Fruit fly (Drosophila melanogaster) whole organism, pupa: ENCODE data around the gene CalpB.

Experiments
- CG13204 ChIP-seq: fragments of 200-800 bp; sonication (Bioruptor generic); optimal IDR thresholded peaks from 2 replicates; lab custom pipeline; 2018; ENCODE audit warnings: missing biosample characterization, mild to moderate bottlenecking, missing genetic modification characterization, moderate library complexity
- CG14655 ChIP-seq: fragments of 200-800 bp; sonication (Bioruptor generic); optimal IDR thresholded peaks from 3 replicates; lab custom pipeline; 2017; ENCODE audit warnings: mild to moderate bottlenecking, missing biosample characterization, missing genetic modification reagents, missing genetic modification characterization
- CG15710 ChIP-seq: fragments of 200-800 bp; sonication (Bioruptor generic); optimal IDR thresholded peaks from 2 replicates; lab custom pipeline; 2018; ENCODE audit warnings: missing biosample characterization, mild to moderate bottlenecking, missing genetic modification characterization, moderate library complexity
- CG17806 ChIP-seq: fragments of 200-800 bp; sonication (Bioruptor generic); optimal IDR thresholded peaks from 2 replicates; lab custom pipeline; 2018; ENCODE audit warnings: missing biosample characterization, mild to moderate bottlenecking, missing genetic modification characterization, moderate library complexity
- CG32121 ChIP-seq: fragments of 200-800 bp; sonication (Bioruptor generic); IDR thresholded peaks from 2 replicates; pipeline ENCODE4 v1.3.6; 2022; ENCODE audit warnings: missing biosample characterization, missing genetic modification characterization
- CG34367 ChIP-seq: fragments of 200-800 bp; sonication (Bioruptor generic); optimal IDR thresholded peaks from 2 replicates; lab custom pipeline; 2018; ENCODE audit warnings: missing biosample characterization, mild to moderate bottlenecking, missing genetic modification characterization
- CG4496 ChIP-seq: fragments of 200-800 bp; sonication (Bioruptor generic); IDR thresholded peaks from 3 replicates; pipeline ENCODE4 v1.3.6; 2022; ENCODE audit warnings: missing biosample characterization, missing genetic modification characterization
- CG9948 ChIP-seq: fragments of 200-800 bp; sonication (Bioruptor generic); optimal IDR thresholded peaks from 2 replicates; lab custom pipeline; 2018; ENCODE audit warnings: missing biosample characterization, mild to moderate bottlenecking, missing genetic modification characterization, moderate library complexity
- D1 ChIP-seq: fragments of 200-800 bp; sonication (Bioruptor generic); optimal IDR thresholded peaks from 2 replicates; lab custom pipeline; 2018; ENCODE audit warnings: missing biosample characterization, mild to moderate bottlenecking, missing genetic modification characterization, moderate library complexity
- Ets98B ChIP-seq: fragments of 200-800 bp; sonication (Bioruptor generic); IDR thresholded peaks from 2 replicates; pipeline ENCODE4 v1.3.6; 2022; ENCODE audit warnings: missing biosample characterization, missing genetic modification characterization
- Pif1A ChIP-seq: fragments of 200-800 bp; sonication (Bioruptor generic); optimal IDR thresholded peaks from 3 replicates; lab custom pipeline; 2016; ENCODE audit warnings: missing biosample characterization, missing genetic modification characterization
- Pif1B ChIP-seq: fragments of 200-800 bp; sonication (Bioruptor generic); optimal IDR thresholded peaks from 3 replicates; lab custom pipeline; 2016; ENCODE audit warnings: missing biosample characterization, missing genetic modification characterization
- fd96Ca ChIP-seq: fragments of 200-800 bp; sonication (Bioruptor generic); IDR thresholded peaks from 3 replicates; pipeline ENCODE4 v1.3.6; 2022; ENCODE audit warnings: missing biosample characterization, missing genetic modification characterization

DNA sequence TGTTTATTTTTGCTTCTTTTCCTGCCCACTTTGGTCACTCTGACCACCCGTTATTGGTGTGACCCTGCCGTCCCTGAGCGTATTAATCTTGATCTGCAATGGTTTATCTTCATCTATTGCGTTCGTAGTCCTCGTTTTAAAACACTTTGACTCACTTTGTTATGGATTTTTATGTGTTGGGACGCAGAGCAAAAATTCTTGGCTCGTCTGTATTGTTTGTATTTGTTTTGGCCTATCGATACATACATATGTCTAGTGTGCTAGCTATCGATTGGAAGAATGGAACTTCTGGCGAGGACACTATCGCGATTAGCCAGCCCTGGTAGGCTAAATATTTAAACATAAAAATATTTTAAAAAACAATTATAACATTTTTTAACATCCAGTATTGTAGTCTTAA lies 28.9 kb upstream of the CalpB start, which contains the start of gene CG10809:
- TF ChIP-seq CG13204 (GFP tag; lab: Kevin White, UChicago) (no peak), Ets98B (no peak), CG15710 (tag; lab: Kevin White, UChicago) (peak; percentile 2), D1 (peak; percentile 19), Pif1B (no peak), CG14655 (no peak), fd96Ca (GFP tag; lab: Robert Waterston, UW) (no peak; the same call in 2 of the 3 replicates), CG9948 (tag; lab: Kevin White, UChicago) (no peak), CG4496 (GFP tag; lab: Robert Waterston, UW) (no peak), CG32121 (no peak), CG34367 (tag; lab: Kevin White, UChicago) (no peak), Pif1A (GFP tag; lab: Kevin White, UChicago) (no peak), CG17806 (tag; lab: Kevin White, UChicago) (no peak)
